Fruit fly (Drosophila melanogaster): Measurements from ENCODE around the gene msl-2.

Gene msl-2

dm6 chr2L:3440322-3440721, 25.6 kb downstream of the msl-2 start (continued):
- no peak for TF ChIP-seq CG33557 (GFP tag; optimal IDR thresholded peaks at IDR 0.05)
- TF ChIP-seq tll (GFP tag; optimal IDR thresholded peaks at IDR 0.05) = no peak
- peak; percentile 44 for TF ChIP-seq CG1233 (GFP tag; optimal IDR thresholded peaks at IDR 0.05)
- TF ChIP-seq amos (GFP tag; IDR thresholded peaks at IDR 0.05; ENCODE audit: partially characterized antibody) = no peak
- peak; percentile 16 for TF ChIP-seq zfh2 (GFP tag; optimal IDR thresholded peaks at IDR 0.05)
- no peak for TF ChIP-seq D19A (tag; optimal IDR thresholded peaks at IDR 0.05)
- peak; percentile 70 for TF ChIP-seq jigr1 (GFP tag; IDR thresholded peaks at IDR 0.05)
- TF ChIP-seq Lhr (GFP tag; optimal IDR thresholded peaks at IDR 0.05) = no peak
- no peak for TF ChIP-seq CG18476 (GFP tag; optimal IDR thresholded peaks at IDR 0.05)
- TF ChIP-seq HLH4C (GFP tag; IDR thresholded peaks at IDR 0.05; ENCODE audit: partially characterized antibody) = no peak
- TF ChIP-seq gem (tag; optimal IDR thresholded peaks at IDR 0.05) = peak; percentile 82
- TF ChIP-seq Hr39 (optimal IDR thresholded peaks at IDR 0.05) = no peak
- peak; percentile 84 for TF ChIP-seq vvl (GFP tag; IDR thresholded peaks at IDR 0.05)
- TF ChIP-seq zf30C (GFP tag; optimal IDR thresholded peaks at IDR 0.05) = no peak
- no peak for TF ChIP-seq CG4617 (GFP tag; optimal IDR thresholded peaks at IDR 0.05; ENCODE audit: borderline replicate concordance)
- TF ChIP-seq Stat92E (GFP tag; optimal IDR thresholded peaks at IDR 0.05) = no peak
- TF ChIP-seq Poxn (GFP tag; IDR thresholded peaks at IDR 0.05) = no peak
- TF ChIP-seq CG6683 (GFP tag; optimal IDR thresholded peaks at IDR 0.05) = peak; percentile 28
- TF ChIP-seq Hsf (GFP tag; optimal IDR thresholded peaks at IDR 0.05) = no peak
- no peak for TF ChIP-seq p53 (GFP tag; optimal IDR thresholded peaks at IDR 0.05)
- TF ChIP-seq btn (GFP tag; optimal IDR thresholded peaks at IDR 0.05) = no peak
- no peak for TF ChIP-seq CG9817 (tag; optimal IDR thresholded peaks at IDR 0.05)
- TF ChIP-seq BEAF-32 (GFP tag; optimal IDR thresholded peaks at IDR 0.05) = no peak
- no peak for TF ChIP-seq Dfd (GFP tag; optimal IDR thresholded peaks at IDR 0.05)
- no peak for TF ChIP-seq sna (GFP tag; IDR thresholded peaks at IDR 0.05; ENCODE audit: partially characterized antibody)
- TF ChIP-seq CG10147 (GFP tag; optimal IDR thresholded peaks at IDR 0.05) = no peak
- peak; percentile 76; the same call in 2 of the 3 replicates for TF ChIP-seq Optix (GFP tag; IDR thresholded peaks at IDR 0.05)
- peak; percentile 40 to 80 for TF ChIP-seq Hr51 (GFP tag; optimal IDR thresholded peaks at IDR 0.05)
- peak; percentile 25 for TF ChIP-seq CG16815 (GFP tag; optimal IDR thresholded peaks at IDR 0.05)
- peak; percentile 51; the same call in 1 of the 3 replicates for TF ChIP-seq CG2199 (GFP tag; IDR thresholded peaks at IDR 0.05)
- peak; percentile 63 for TF ChIP-seq CG30403 (GFP tag; optimal IDR thresholded peaks at IDR 0.05)
- peak; percentile 55 for TF ChIP-seq org-1 (GFP tag; optimal IDR thresholded peaks at IDR 0.05)
- no peak for TF ChIP-seq mld (GFP tag; IDR thresholded peaks at IDR 0.05; ENCODE audit: partially characterized antibody)
- TF ChIP-seq CG30020 (tag; optimal IDR thresholded peaks at IDR 0.05) = no peak
- TF ChIP-seq gce (GFP tag; IDR thresholded peaks at IDR 0.05) = peak; percentile 59; the same call in 1 of the 3 replicates
- TF ChIP-seq CG13775 (GFP tag; optimal IDR thresholded peaks at IDR 0.05) = peak; percentile 19
- TF ChIP-seq CG4707 (GFP tag; optimal IDR thresholded peaks at IDR 0.05) = no peak
- peak; percentile 34; the same call in 1 of the 2 replicates for TF ChIP-seq gsb (GFP tag; IDR thresholded peaks at IDR 0.05)
- TF ChIP-seq Oaz (GFP tag; IDR thresholded peaks at IDR 0.05) = peak; percentile 48; the same call in 1 of the 2 replicates
- TF ChIP-seq Dp (GFP tag; optimal IDR thresholded peaks at IDR 0.05) = no peak
- no peak for TF ChIP-seq CG6791 (GFP tag; IDR thresholded peaks at IDR 0.05; ENCODE audit: partially characterized antibody)
- peak; percentile 21 for TF ChIP-seq Jarid2 (GFP tag; optimal IDR thresholded peaks at IDR 0.05)
- no peak for TF ChIP-seq Scr (GFP tag; IDR thresholded peaks at IDR 0.05; ENCODE audit: partially characterized antibody)
- peak; percentile 40 for TF ChIP-seq NC2β (GFP tag; optimal IDR thresholded peaks at IDR 0.05)
- peak; percentile 30; the same call in 1 of the 2 replicates for TF ChIP-seq CG3847 (GFP tag; IDR thresholded peaks at IDR 0.05)
- TF ChIP-seq gsb-n (tag; optimal IDR thresholded peaks at IDR 0.05) = no peak
- TF ChIP-seq otp (GFP tag; IDR thresholded peaks at IDR 0.05) = peak; percentile 80
- no peak for TF ChIP-seq Hr78 (GFP tag; optimal IDR thresholded peaks at IDR 0.05)
- no peak for TF ChIP-seq Bteb2 (GFP tag; optimal IDR thresholded peaks at IDR 0.05)
